Fruit fly (Drosophila melanogaster) whole organism, embryonic: ENCODE measurements around the gene alphaTub84B.

Experiments used
- Bgb ChIP-seq: fragments of 200-800 bp; sonication (Bioruptor generic); IDR thresholded peaks from 2 replicates; pipeline ENCODE4 v1.3.6; 2022; ENCODE audit warnings: missing biosample characterization, missing genetic modification characterization; ENCODE audit not compliant: partially characterized antibody
- C15 ChIP-seq: fragments of 200-800 bp; sonication (Bioruptor generic); IDR thresholded peaks from 3 replicates; pipeline ENCODE4 v1.3.6; 2022; ENCODE audit warnings: missing biosample characterization, missing genetic modification characterization
- CG10565 ChIP-seq: fragments of 200-800 bp; sonication (Bioruptor generic); optimal IDR thresholded peaks from 3 replicates; lab custom pipeline; 2016; ENCODE audit warnings: missing biosample characterization, mild to moderate bottlenecking, missing genetic modification characterization
- CG11085 ChIP-seq: fragments of 200-800 bp; sonication (Bioruptor generic); IDR thresholded peaks from 2 replicates; pipeline ENCODE4 v1.3.6; 2022; ENCODE audit warnings: missing biosample characterization, missing genetic modification characterization
- CG11696 ChIP-seq: fragments of 200-800 bp; sonication (Bioruptor generic); IDR thresholded peaks from 2 replicates; pipeline ENCODE4 v1.3.6; 2022; ENCODE audit warnings: missing biosample characterization, missing genetic modification characterization
- CG30431 ChIP-seq: fragments of 200-800 bp; sonication (Bioruptor generic); optimal IDR thresholded peaks from 2 replicates; lab custom pipeline; 2017; ENCODE audit warnings: missing biosample characterization, missing genetic modification characterization
- CG34224 ChIP-seq: fragments of 200-800 bp; sonication (Bioruptor generic); IDR thresholded peaks from 3 replicates; pipeline ENCODE4 v1.3.6; 2022; ENCODE audit warnings: missing biosample characterization, missing genetic modification characterization; ENCODE audit not compliant: partially characterized antibody
- CG3995 ChIP-seq: fragments of 200-800 bp; sonication (Bioruptor generic); optimal IDR thresholded peaks from 3 replicates; lab custom pipeline; 2016; ENCODE audit warnings: missing biosample characterization, missing genetic modification characterization
- CG6175 ChIP-seq: fragments of 200-800 bp; sonication (Bioruptor generic); IDR thresholded peaks from 3 replicates; pipeline ENCODE4 v1.3.6; 2022; ENCODE audit warnings: missing biosample characterization, missing genetic modification characterization
- CG7745 ChIP-seq: fragments of 200-800 bp; sonication (Bioruptor generic); optimal IDR thresholded peaks from 2 replicates; lab custom pipeline; 2018; ENCODE audit warnings: missing biosample characterization, mild to moderate bottlenecking, missing genetic modification characterization, moderate library complexity
- CG9727 ChIP-seq: fragments of 200-800 bp; sonication (Bioruptor generic); optimal IDR thresholded peaks from 3 replicates; lab custom pipeline; 2017; ENCODE audit warnings: missing biosample characterization, mild to moderate bottlenecking, missing genetic modification characterization
- CG9932 ChIP-seq: fragments of 200-800 bp; sonication (Bioruptor generic); IDR thresholded peaks from 2 replicates; pipeline ENCODE4 v1.3.6; 2022; ENCODE audit warnings: missing biosample characterization, missing genetic modification characterization
- Dbx ChIP-seq: fragments of 200-800 bp; sonication (Bioruptor generic); IDR thresholded peaks from 3 replicates; pipeline ENCODE4 v1.3.6; 2022; ENCODE audit warnings: missing biosample characterization, missing genetic modification characterization
- H2.0 ChIP-seq: fragments of 200-800 bp; sonication (Bioruptor generic); IDR thresholded peaks from 2 replicates; pipeline ENCODE4 v1.3.6; 2022; ENCODE audit warnings: missing biosample characterization, missing genetic modification characterization
- Hand ChIP-seq: fragments of 200-800 bp; sonication (Bioruptor generic); optimal IDR thresholded peaks from 2 replicates; lab custom pipeline; 2017; ENCODE audit warnings: mild to moderate bottlenecking, missing biosample characterization, missing genetic modification reagents, missing genetic modification characterization
- Hr3 ChIP-seq: fragments of 200-800 bp; sonication (Bioruptor generic); optimal IDR thresholded peaks from 3 replicates; lab custom pipeline; 2016; ENCODE audit warnings: missing biosample characterization, missing genetic modification characterization
- Med ChIP-seq: fragments of 200-800 bp; sonication (Bioruptor generic); peaks from one replicate; lab custom pipeline; 2016; ENCODE audit warnings: missing biosample characterization, missing genetic modification characterization, mild to moderate bottlenecking, inconsistent platforms, moderate library complexity
- NFAT ChIP-seq: fragments of 200-800 bp; sonication (Bioruptor generic); IDR thresholded peaks from 2 replicates; pipeline ENCODE4 v1.3.6; 2022; ENCODE audit warnings: missing biosample characterization, missing genetic modification characterization
- Pdp1 ChIP-seq, 2 experiments: fragments of 200-800 bp; sonication (Bioruptor generic); optimal IDR thresholded peaks; 3 replicates each; lab custom pipeline; 2016; ENCODE audit warnings: missing biosample characterization in 2 of 2, missing genetic modification characterization in 2 of 2, mild to moderate bottlenecking in 1 of 2, moderate library complexity in 1 of 2
- Rfx ChIP-seq: fragments of 200-800 bp; sonication (Bioruptor generic); IDR thresholded peaks from 2 replicates; pipeline ENCODE4 v1.3.6; 2022; ENCODE audit warnings: missing biosample characterization, missing genetic modification characterization
- Sox102F ChIP-seq: fragments of 200-800 bp; sonication (Bioruptor generic); optimal IDR thresholded peaks from 2 replicates; lab custom pipeline; 2018; ENCODE audit warnings: missing biosample characterization, mild to moderate bottlenecking, missing genetic modification characterization, moderate library complexity
- ab ChIP-seq: fragments of 200-800 bp; sonication (Bioruptor generic); optimal IDR thresholded peaks from 2 replicates; lab custom pipeline; 2016; ENCODE audit warnings: missing biosample characterization, missing genetic modification characterization
- al ChIP-seq: fragments of 200-800 bp; sonication (Bioruptor generic); IDR thresholded peaks from 2 replicates; pipeline ENCODE4 v1.3.6; 2022; ENCODE audit warnings: missing biosample characterization, missing genetic modification characterization
- bbx ChIP-seq: fragments of 200-800 bp; sonication (Bioruptor generic); IDR thresholded peaks from 2 replicates; pipeline ENCODE4 v1.3.6; 2022; ENCODE audit warnings: missing biosample characterization, missing genetic modification characterization; ENCODE audit not compliant: partially characterized antibody
- chm ChIP-seq: fragments of 200-800 bp; sonication (Bioruptor generic); IDR thresholded peaks from 2 replicates; pipeline ENCODE4 v1.3.6; 2022; ENCODE audit warnings: missing biosample characterization, missing genetic modification characterization
- ci ChIP-seq: fragments of 200-800 bp; sonication (Bioruptor generic); IDR thresholded peaks from 3 replicates; pipeline ENCODE4 v1.3.6; 2022; ENCODE audit warnings: missing biosample characterization, missing genetic modification characterization
- exex ChIP-seq: fragments of 200-800 bp; sonication (Bioruptor generic); optimal IDR thresholded peaks from 4 replicates; lab custom pipeline; 2018; ENCODE audit warnings: missing biosample characterization, mild to moderate bottlenecking, missing genetic modification characterization, moderate library complexity
- gfzf ChIP-seq: fragments of 200-800 bp; sonication (Bioruptor generic); optimal IDR thresholded peaks from 2 replicates; lab custom pipeline; 2016; ENCODE audit warnings: missing biosample characterization, mild to moderate bottlenecking, missing genetic modification characterization, moderate library complexity
- gsb ChIP-seq: fragments of 200-800 bp; sonication (Bioruptor generic); IDR thresholded peaks from 2 replicates; pipeline ENCODE4 v1.3.6; 2022; ENCODE audit warnings: missing biosample characterization, missing genetic modification characterization
- hkb ChIP-seq, 2 experiments: fragments of 200-800 bp in 1 of 2; fragments of >200 bp in 1 of 2; sonication (Bioruptor generic) in 1 of 2; IDR thresholded peaks in 1 of 2; optimal IDR thresholded peaks in 1 of 2; 2 replicates each; pipeline versions ENCODE4 v1.3.6 to Lab custom; 2017 to 2022; ENCODE audit warnings: missing biosample characterization in 1 of 2, missing genetic modification characterization in 1 of 2
- kay ChIP-seq: fragments of 200-800 bp; sonication (Bioruptor generic); optimal IDR thresholded peaks from 2 replicates; lab custom pipeline; 2016; ENCODE audit warnings: missing biosample characterization, missing genetic modification characterization
- knrl ChIP-seq: fragments of 200-800 bp; sonication (Bioruptor generic); IDR thresholded peaks from 3 replicates; pipeline ENCODE4 v1.3.6; 2022; ENCODE audit warnings: missing biosample characterization, missing genetic modification characterization; ENCODE audit not compliant: partially characterized antibody
- nom ChIP-seq: fragments of 200-800 bp; sonication (Bioruptor generic); optimal IDR thresholded peaks from 2 replicates; lab custom pipeline; 2017; ENCODE audit warnings: missing biosample characterization, missing genetic modification characterization, mild to moderate bottlenecking, moderate library complexity, missing genetic modification reagents
- onecut ChIP-seq: fragments of 200-800 bp; sonication (Bioruptor generic); IDR thresholded peaks from 2 replicates; pipeline ENCODE4 v1.3.6; 2022; ENCODE audit warnings: missing biosample characterization, missing genetic modification characterization
- pros ChIP-seq: fragments of 200-800 bp; sonication (Bioruptor generic); optimal IDR thresholded peaks from 3 replicates; lab custom pipeline; 2019; ENCODE audit warnings: missing biosample characterization, mild to moderate bottlenecking, missing genetic modification characterization, moderate library complexity
- rib ChIP-seq: fragments of 200-800 bp; sonication (Bioruptor generic); IDR thresholded peaks from 2 replicates; pipeline ENCODE4 v1.3.6; 2022; ENCODE audit warnings: missing biosample characterization, missing genetic modification characterization
- yki ChIP-seq: fragments of >200 bp; optimal IDR thresholded peaks from 3 replicates; lab custom pipeline; 2018
- zf30C ChIP-seq: fragments of 200-800 bp; sonication (Bioruptor generic); optimal IDR thresholded peaks from 3 replicates; lab custom pipeline; 2018; ENCODE audit warnings: missing biosample characterization, mild to moderate bottlenecking, missing genetic modification characterization

The alphaTub84B gene

DNA sequence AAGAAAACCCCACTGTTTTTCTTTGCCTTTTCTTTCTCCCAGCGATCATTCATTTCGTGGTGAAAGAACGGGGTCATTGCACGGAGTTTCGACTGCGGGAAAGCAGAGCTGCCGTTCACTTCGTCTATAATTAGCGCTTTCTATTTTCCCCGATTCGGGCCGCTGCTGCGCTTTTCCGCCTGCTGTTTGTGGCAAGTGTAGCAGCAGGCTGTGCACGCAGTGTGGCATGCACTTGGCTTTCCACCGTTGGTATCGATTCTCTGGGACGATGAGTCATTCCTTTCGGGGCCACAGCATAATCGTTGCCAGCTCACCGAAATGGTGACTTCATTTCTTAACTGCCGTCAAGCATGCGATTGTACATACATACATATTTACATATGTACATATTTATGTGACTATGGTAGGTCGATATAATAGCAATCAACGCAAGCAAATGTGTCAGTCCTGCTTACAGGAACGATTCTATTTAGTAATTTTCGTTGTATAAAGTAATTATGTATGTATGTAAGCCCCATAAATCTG lies 2.5 kb downstream of the alphaTub84B start:
- TF ChIP-seq kay (GFP tag; lab: Kevin White, UChicago) = peak; percentile 84
- peak; percentile 11 for TF ChIP-seq CG9727 (GFP tag; lab: Kevin White, UChicago)
- no peak for TF ChIP-seq C15 (GFP tag; lab: Robert Waterston, UW)
- no peak for TF ChIP-seq ab (GFP tag; lab: Kevin White, UChicago)
- peak; percentile 26 for TF ChIP-seq nom (GFP tag; lab: Kevin White, UChicago)
- 0 out of 3 replicates have a peak, but pooled peaks have one; percentile 23 for TF ChIP-seq Dbx (GFP tag; lab: Robert Waterston, UW)
- TF ChIP-seq H2.0 = peak; percentile 5; the same call in 1 of the 2 replicates
- TF ChIP-seq rib (GFP tag; lab: Robert Waterston, UW) = no peak
- no peak for TF ChIP-seq Hr3 (GFP tag; lab: Kevin White, UChicago)
- TF ChIP-seq Rfx (GFP tag; lab: Robert Waterston, UW) = 0 out of 2 replicates have a peak, but pooled peaks have one; percentile 8
- TF ChIP-seq gsb (GFP tag; lab: Robert Waterston, UW) = no peak
- TF ChIP-seq exex (tag; lab: Kevin White, UChicago) = peak; percentile 54
- 0 out of 2 replicates have a peak, but pooled peaks have one; percentile 47 for TF ChIP-seq chm
- TF ChIP-seq CG11696 = 0 out of 2 replicates have a peak, but pooled peaks have one; percentile 49
- no peak for TF ChIP-seq yki
- TF ChIP-seq CG6175 (GFP tag; lab: Robert Waterston, UW) = peak; percentile 74; the same call in 2 of the 3 replicates
- TF ChIP-seq CG10565 = no peak
- no peak for TF ChIP-seq CG7745
- TF ChIP-seq bbx = peak; percentile 62
- TF ChIP-seq al (GFP tag; lab: Robert Waterston, UW) = no peak
- no peak for TF ChIP-seq hkb (optimal IDR thresholded peaks at IDR 0.05; lab: Kevin White, UChicago)
- TF ChIP-seq hkb (GFP tag; IDR thresholded peaks at IDR 0.05; lab: Robert Waterston, UW) = 0 out of 2 replicates have a peak, but pooled peaks have one; percentile 32
- peak; percentile 79 for TF ChIP-seq pros (GFP tag; lab: Kevin White, UChicago)
- TF ChIP-seq ci (GFP tag; lab: Robert Waterston, UW) = peak; percentile 35; the same call in 1 of the 3 replicates
- TF ChIP-seq zf30C (GFP tag; lab: Kevin White, UChicago) = peak; percentile 6
- TF ChIP-seq Sox102F (GFP tag; lab: Kevin White, UChicago) = no peak
- 0 out of 2 replicates have a peak, but pooled peaks have one; percentile 22 for TF ChIP-seq Bgb (GFP tag; lab: Robert Waterston, UW)
- peak; percentile 34; the same call in 1 of the 2 replicates for TF ChIP-seq CG9932 (GFP tag; lab: Robert Waterston, UW)
- 0 out of 2 replicates have a peak, but pooled peaks have one; percentile 21 for TF ChIP-seq NFAT (GFP tag; lab: Robert Waterston, UW)
- peak in 1 of 2 experiments; percentile 22 for TF ChIP-seq Pdp1 (GFP tag; optimal IDR thresholded peaks at IDR 0.05; lab: Kevin White, UChicago)
- TF ChIP-seq CG30431 (GFP tag; lab: Kevin White, UChicago) = no peak
- no peak for TF ChIP-seq gfzf (GFP tag; lab: Kevin White, UChicago)
- TF ChIP-seq knrl (GFP tag; lab: Robert Waterston, UW) = 0 out of 3 replicates have a peak, but pooled peaks have one; percentile 18
- peak; percentile 70 for TF ChIP-seq onecut (GFP tag; lab: Robert Waterston, UW)
- TF ChIP-seq Med (GFP tag; lab: Kevin White, UChicago) = peak; percentile 67
- peak; percentile 14 for TF ChIP-seq Hand
- TF ChIP-seq CG3995 (GFP tag; lab: Kevin White, UChicago) = no peak
- 0 out of 3 replicates have a peak, but pooled peaks have one; percentile 4 for TF ChIP-seq CG34224 (GFP tag; lab: Robert Waterston, UW)
- no peak for TF ChIP-seq CG11085 (GFP tag; lab: Robert Waterston, UW)
